Fruit fly (Drosophila melanogaster) whole organism, embryonic: Measurements from ENCODE around the gene PRL-1.
A peak's percentile ranks its signal among the peaks of the same experiment; 100 is the strongest.

ENCODE experiments used
- CG1024 ChIP-seq: fragments of 200-800 bp; sonication (Bioruptor generic); IDR thresholded peaks from 2 replicates; pipeline ENCODE4 v1.3.6; 2022; ENCODE audit warnings: missing biosample characterization, missing genetic modification characterization
- CG10366 ChIP-seq: fragments of 200-800 bp; sonication (Bioruptor generic); IDR thresholded peaks from 2 replicates; pipeline ENCODE4 v1.3.6; 2022; ENCODE audit warnings: missing biosample characterization, missing genetic modification characterization
- CG10979 ChIP-seq: fragments of 200-800 bp; sonication (Bioruptor generic); optimal IDR thresholded peaks from 2 replicates; lab custom pipeline; 2018; ENCODE audit warnings: missing biosample characterization, mild to moderate bottlenecking, missing genetic modification characterization, moderate library complexity
- CG11504 ChIP-seq: fragments of 200-800 bp; sonication (Bioruptor generic); optimal IDR thresholded peaks from 3 replicates; lab custom pipeline; 2019; ENCODE audit warnings: missing biosample characterization, mild to moderate bottlenecking, missing genetic modification characterization, moderate library complexity
- CG11560 ChIP-seq: fragments of 200-800 bp; sonication (Bioruptor generic); IDR thresholded peaks from 3 replicates; pipeline ENCODE4 v1.3.6; 2022; ENCODE audit warnings: missing biosample characterization, missing genetic modification characterization
- CG11696 ChIP-seq: fragments of 200-800 bp; sonication (Bioruptor generic); IDR thresholded peaks from 2 replicates; pipeline ENCODE4 v1.3.6; 2022; ENCODE audit warnings: missing biosample characterization, missing genetic modification characterization
- CG13123 ChIP-seq: fragments of 200-800 bp; sonication (Bioruptor generic); optimal IDR thresholded peaks from 2 replicates; lab custom pipeline; 2016; ENCODE audit warnings: missing biosample characterization, missing genetic modification characterization
- CG13424 ChIP-seq: fragments of 200-800 bp; sonication (Bioruptor generic); optimal IDR thresholded peaks from 2 replicates; lab custom pipeline; 2019; ENCODE audit warnings: missing biosample characterization, mild to moderate bottlenecking, missing genetic modification characterization, moderate library complexity
- CG14050 ChIP-seq: fragments of 200-800 bp; sonication (Bioruptor generic); IDR thresholded peaks from 3 replicates; pipeline ENCODE4 v1.3.6; 2022; ENCODE audit warnings: missing biosample characterization, missing genetic modification characterization
- CG1529 ChIP-seq: fragments of 200-800 bp; sonication (Bioruptor generic); optimal IDR thresholded peaks from 3 replicates; lab custom pipeline; 2018; ENCODE audit warnings: missing biosample characterization, missing genetic modification characterization
- CG16863 ChIP-seq: fragments of 200-800 bp; sonication (Bioruptor generic); optimal IDR thresholded peaks from 3 replicates; lab custom pipeline; 2016; ENCODE audit warnings: missing biosample characterization, missing genetic modification characterization
- CG17802 ChIP-seq: fragments of 200-800 bp; sonication (Bioruptor generic); optimal IDR thresholded peaks from 2 replicates; lab custom pipeline; 2018; ENCODE audit warnings: missing biosample characterization, mild to moderate bottlenecking, missing genetic modification characterization, moderate library complexity
- CG18764 ChIP-seq: fragments of 200-800 bp; sonication (Bioruptor generic); optimal IDR thresholded peaks from 3 replicates; lab custom pipeline; 2016; ENCODE audit warnings: missing biosample characterization, missing genetic modification characterization
- CG2199 ChIP-seq: fragments of 200-800 bp; sonication (Bioruptor generic); IDR thresholded peaks from 3 replicates; pipeline ENCODE4 v1.3.6; 2022; ENCODE audit warnings: missing biosample characterization, missing genetic modification characterization
- CG2678 ChIP-seq: fragments of 200-800 bp; sonication (Bioruptor generic); optimal IDR thresholded peaks from 3 replicates; lab custom pipeline; 2019; ENCODE audit warnings: missing biosample characterization, mild to moderate bottlenecking, missing genetic modification characterization, moderate library complexity
- CG3163 ChIP-seq: fragments of 200-800 bp; sonication (Bioruptor generic); optimal IDR thresholded peaks from 3 replicates; lab custom pipeline; 2016; ENCODE audit warnings: missing biosample characterization, missing genetic modification characterization
- CG43689 ChIP-seq: fragments of 200-800 bp; sonication (Bioruptor generic); IDR thresholded peaks from 2 replicates; pipeline ENCODE4 v1.3.6; 2022; ENCODE audit warnings: missing biosample characterization, missing genetic modification characterization
- CG4617 ChIP-seq: fragments of 200-800 bp; sonication (Bioruptor generic); optimal IDR thresholded peaks from 3 replicates; lab custom pipeline; 2016; ENCODE audit warnings: missing biosample characterization, missing genetic modification characterization, borderline replicate concordance
- CG6254 ChIP-seq: fragments of 200-800 bp; sonication (Bioruptor generic); optimal IDR thresholded peaks from 3 replicates; lab custom pipeline; 2017; ENCODE audit warnings: mild to moderate bottlenecking, missing biosample characterization, missing genetic modification reagents, missing genetic modification characterization
- CG8924 ChIP-seq: fragments of 200-800 bp; optimal IDR thresholded peaks from 3 replicates; lab custom pipeline; 2019; ENCODE audit warnings: missing biosample characterization, mild to moderate bottlenecking, missing genetic modification characterization, moderate library complexity
- CG9609 ChIP-seq: fragments of 200-800 bp; sonication (Bioruptor generic); optimal IDR thresholded peaks from 3 replicates; lab custom pipeline; 2016; ENCODE audit warnings: missing biosample characterization, missing genetic modification characterization
- CG9817 ChIP-seq: fragments of 200-800 bp; sonication (Bioruptor generic); optimal IDR thresholded peaks from 2 replicates; lab custom pipeline; 2018; ENCODE audit warnings: missing biosample characterization, mild to moderate bottlenecking, missing genetic modification characterization, moderate library complexity
- CG9876 ChIP-seq: fragments of 200-800 bp; sonication (Bioruptor generic); optimal IDR thresholded peaks from 2 replicates; lab custom pipeline; 2016; ENCODE audit warnings: missing biosample characterization, missing genetic modification characterization
- CTCF ChIP-seq: fragments of 200-800 bp; sonication (Bioruptor generic); optimal IDR thresholded peaks from 2 replicates; lab custom pipeline; 2017; ENCODE audit warnings: missing biosample characterization, mild to moderate bottlenecking, missing genetic modification characterization, moderate library complexity
- Fer1 ChIP-seq: fragments of 200-800 bp; sonication (Bioruptor generic); optimal IDR thresholded peaks from 2 replicates; lab custom pipeline; 2017; ENCODE audit warnings: missing biosample characterization, mild to moderate bottlenecking, missing genetic modification characterization
- HLH4C ChIP-seq: fragments of 200-800 bp; sonication (Bioruptor generic); IDR thresholded peaks from 3 replicates; pipeline ENCODE4 v1.3.6; 2022; ENCODE audit warnings: missing biosample characterization, missing genetic modification characterization; ENCODE audit not compliant: partially characterized antibody
- Hr3 ChIP-seq: fragments of 200-800 bp; sonication (Bioruptor generic); optimal IDR thresholded peaks from 3 replicates; lab custom pipeline; 2016; ENCODE audit warnings: missing biosample characterization, missing genetic modification characterization
- Rfx ChIP-seq: fragments of 200-800 bp; sonication (Bioruptor generic); IDR thresholded peaks from 2 replicates; pipeline ENCODE4 v1.3.6; 2022; ENCODE audit warnings: missing biosample characterization, missing genetic modification characterization
- Scr ChIP-seq: fragments of 200-800 bp; sonication (Bioruptor generic); IDR thresholded peaks from 2 replicates; pipeline ENCODE4 v1.3.6; 2022; ENCODE audit warnings: missing biosample characterization, missing genetic modification characterization; ENCODE audit not compliant: partially characterized antibody
- Sox102F ChIP-seq: fragments of 200-800 bp; sonication (Bioruptor generic); optimal IDR thresholded peaks from 2 replicates; lab custom pipeline; 2018; ENCODE audit warnings: missing biosample characterization, mild to moderate bottlenecking, missing genetic modification characterization, moderate library complexity
- ap ChIP-seq: fragments of 200-800 bp; sonication (Bioruptor generic); IDR thresholded peaks from 2 replicates; pipeline ENCODE4 v1.3.6; 2022; ENCODE audit warnings: missing biosample characterization, missing genetic modification characterization
- bab2 ChIP-seq: fragments of 200-800 bp; sonication (Bioruptor generic); optimal IDR thresholded peaks from 2 replicates; lab custom pipeline; 2016; ENCODE audit warnings: missing biosample characterization, missing genetic modification characterization
- bcd ChIP-seq: fragments of 200-800 bp; sonication (Bioruptor generic); optimal IDR thresholded peaks from 2 replicates; lab custom pipeline; 2017; ENCODE audit warnings: missing biosample characterization, mild to moderate bottlenecking, missing genetic modification characterization
- chinmo ChIP-seq: fragments of 200-800 bp; sonication (Bioruptor generic); IDR thresholded peaks from 4 replicates; pipeline ENCODE4 v1.3.6; 2022; ENCODE audit warnings: missing biosample characterization, missing genetic modification characterization; ENCODE audit not compliant: partially characterized antibody
- disco-r ChIP-seq: fragments of 200-800 bp; sonication (Bioruptor generic); optimal IDR thresholded peaks from 2 replicates; lab custom pipeline; 2016; ENCODE audit warnings: missing biosample characterization, missing genetic modification characterization
- dpn ChIP-seq, 2 experiments: fragments of 200-800 bp; sonication (Bioruptor generic); optimal IDR thresholded peaks; 3 replicates each; lab custom pipeline; 2016; ENCODE audit warnings: missing biosample characterization in 2 of 2, missing genetic modification characterization in 2 of 2
- ewg ChIP-seq: fragments of 200-800 bp; sonication (Bioruptor generic); optimal IDR thresholded peaks from 3 replicates; lab custom pipeline; 2017; ENCODE audit warnings: mild to moderate bottlenecking, missing biosample characterization, missing genetic modification reagents, missing genetic modification characterization
- exex ChIP-seq: fragments of 200-800 bp; sonication (Bioruptor generic); optimal IDR thresholded peaks from 4 replicates; lab custom pipeline; 2018; ENCODE audit warnings: missing biosample characterization, mild to moderate bottlenecking, missing genetic modification characterization, moderate library complexity
- fu2 ChIP-seq: fragments of 200-800 bp; sonication (Bioruptor generic); optimal IDR thresholded peaks from 2 replicates; lab custom pipeline; 2016; ENCODE audit warnings: missing biosample characterization, missing genetic modification characterization
- hbn ChIP-seq: fragments of 200-800 bp; sonication (Bioruptor generic); IDR thresholded peaks from 2 replicates; pipeline ENCODE4 v1.3.6; 2022; ENCODE audit warnings: missing biosample characterization, missing genetic modification characterization; ENCODE audit not compliant: partially characterized antibody
- klu ChIP-seq: fragments of 200-800 bp; sonication (Bioruptor generic); IDR thresholded peaks from 2 replicates; pipeline ENCODE4 v1.3.6; 2022; ENCODE audit warnings: missing biosample characterization, missing genetic modification characterization
- odd ChIP-seq: fragments of 200-800 bp; sonication (Bioruptor generic); optimal IDR thresholded peaks from 2 replicates; lab custom pipeline; 2017; ENCODE audit warnings: missing biosample characterization, mild to moderate bottlenecking, missing genetic modification characterization
- peb ChIP-seq: fragments of 200-800 bp; sonication (Bioruptor generic); IDR thresholded peaks from 2 replicates; pipeline ENCODE4 v1.3.6; 2022; ENCODE audit warnings: missing biosample characterization, missing genetic modification characterization
- pnt ChIP-seq: fragments of 200-800 bp; sonication (Bioruptor generic); optimal IDR thresholded peaks from 3 replicates; lab custom pipeline; 2016; ENCODE audit warnings: missing biosample characterization, missing genetic modification characterization
- run ChIP-seq: fragments of 200-800 bp; sonication (Bioruptor generic); optimal IDR thresholded peaks from 3 replicates; lab custom pipeline; 2018; ENCODE audit warnings: missing biosample characterization, mild to moderate bottlenecking, missing genetic modification characterization
- salm ChIP-seq: fragments of 200-800 bp; sonication (Bioruptor generic); optimal IDR thresholded peaks from 2 replicates; lab custom pipeline; 2018; ENCODE audit warnings: missing biosample characterization, mild to moderate bottlenecking, missing genetic modification characterization
- sima ChIP-seq: fragments of 200-800 bp; sonication (Bioruptor generic); optimal IDR thresholded peaks from 2 replicates; lab custom pipeline; 2016; ENCODE audit warnings: missing biosample characterization, missing genetic modification characterization
- so ChIP-seq: fragments of 200-800 bp; sonication (Bioruptor generic); IDR thresholded peaks from 3 replicates; pipeline ENCODE4 v1.3.6; 2022; ENCODE audit warnings: missing biosample characterization, missing genetic modification characterization
- tgo ChIP-seq: fragments of 200-800 bp; sonication (Bioruptor generic); IDR thresholded peaks from 3 replicates; pipeline ENCODE4 v1.3.6; 2022; ENCODE audit warnings: missing biosample characterization, missing genetic modification characterization
- unc-4 ChIP-seq: fragments of 200-800 bp; sonication (Bioruptor generic); IDR thresholded peaks from 2 replicates; pipeline ENCODE4 v1.3.6; 2022; ENCODE audit warnings: missing biosample characterization, missing genetic modification characterization; ENCODE audit not compliant: partially characterized antibody
- vvl ChIP-seq: fragments of 200-800 bp; sonication (Bioruptor generic); IDR thresholded peaks from 2 replicates; pipeline ENCODE4 v1.3.6; 2022; ENCODE audit warnings: missing biosample characterization, missing genetic modification characterization
- wek ChIP-seq: fragments of 200-800 bp; sonication (Bioruptor generic); optimal IDR thresholded peaks from 3 replicates; lab custom pipeline; 2018; ENCODE audit warnings: missing biosample characterization, mild to moderate bottlenecking, missing genetic modification characterization, moderate library complexity

Gene PRL-1

dm6 chr2L:16275809-16276178 is 18.4 kb upstream of the PRL-1 start (continued):
- TF ChIP-seq Sox102F (GFP tag; lab: Kevin White, UChicago) (peak; percentile 73), CG11696 (GFP tag; lab: Robert Waterston, UW) (0 out of 2 replicates have a peak, but pooled peaks have one; percentile 30), CG16863 (GFP tag; lab: Kevin White, UChicago) (no peak), HLH4C (GFP tag; lab: Robert Waterston, UW) (no peak), Scr (no peak), klu (GFP tag; lab: Robert Waterston, UW) (no peak), CG4617 (GFP tag; lab: Kevin White, UChicago) (no peak), wek (GFP tag; lab: Kevin White, UChicago) (no peak), ewg (GFP tag; lab: Kevin White, UChicago) (no peak), sima (GFP tag; lab: Kevin White, UChicago) (no peak), CG3163 (GFP tag; lab: Kevin White, UChicago) (no peak), pnt (GFP tag; lab: Kevin White, UChicago) (no peak), chinmo (GFP tag; lab: Robert Waterston, UW) (no peak), hbn (GFP tag; lab: Robert Waterston, UW) (no peak), bab2 (peak; percentile 16), CG11560 (tag; lab: Robert Waterston, UW) (no peak), CG2199 (no peak), CG17802 (tag; lab: Kevin White, UChicago) (no peak), CG9817 (peak; percentile 36), CG43689 (GFP tag; lab: Robert Waterston, UW) (no peak), CG11504 (tag; lab: Kevin White, UChicago) (peak; percentile 64), unc-4 (no peak), peb (GFP tag; lab: Robert Waterston, UW) (no peak), exex (tag; lab: Kevin White, UChicago) (peak; percentile 4), bcd (GFP tag; lab: Kevin White, UChicago) (peak; percentile 47), Fer1 (peak; percentile 69), Rfx (GFP tag; lab: Robert Waterston, UW) (peak; percentile 57; the same call in 1 of the 2 replicates), CG9609 (GFP tag; lab: Kevin White, UChicago) (no peak), fu2 (GFP tag; lab: Kevin White, UChicago) (no peak), CTCF (GFP tag; lab: Kevin White, UChicago) (peak; percentile 90), so (GFP tag; lab: Robert Waterston, UW) (no peak), CG10979 (tag; lab: Kevin White, UChicago) (peak; percentile 44), CG10366 (peak; percentile 35), CG2678 (peak; percentile 75), Hr3 (peak; percentile 16), salm (tag; lab: Kevin White, UChicago) (no peak), disco-r (GFP tag; lab: Kevin White, UChicago) (no peak), ap (GFP tag; lab: Robert Waterston, UW) (no peak), CG18764 (GFP tag; lab: Kevin White, UChicago) (no peak), tgo (GFP tag; lab: Robert Waterston, UW) (peak; percentile 49; the same call in 2 of the 3 replicates), run (tag; lab: Kevin White, UChicago) (no peak), CG1024 (GFP tag; lab: Robert Waterston, UW) (no peak), CG8924 (tag; lab: Kevin White, UChicago) (peak; percentile 51), dpn (GFP tag; optimal IDR thresholded peaks at IDR 0.05; lab: Kevin White, UChicago) (peak; percentile 3 to 22), odd (GFP tag; lab: Kevin White, UChicago) (peak; percentile 49), CG14050 (no peak), CG13123 (no peak), CG1529 (GFP tag; lab: Kevin White, UChicago) (peak; percentile 34), CG9876 (GFP tag; lab: Kevin White, UChicago) (no peak), vvl (0 out of 2 replicates have a peak, but pooled peaks have one; percentile 46), CG13424 (tag; lab: Kevin White, UChicago) (peak; percentile 28), CG6254 (GFP tag; lab: Kevin White, UChicago) (peak; percentile 24)
